Fruit fly (Drosophila melanogaster) whole organism, wandering third instar larva: Measurements from ENCODE around the gene IntS6.

Experiments used
- Abd-B ChIP-seq: fragments of >200 bp; optimal IDR thresholded peaks from 2 replicates; lab custom pipeline; 2017; ENCODE audit warnings: missing biosample characterization, missing genetic modification characterization
- CG32264 ChIP-seq: fragments of 200-800 bp; sonication (Bioruptor generic); optimal IDR thresholded peaks from 2 replicates; lab custom pipeline; 2016; ENCODE audit warnings: missing biosample characterization, missing genetic modification characterization
- CG9705 ChIP-seq: fragments of 200-800 bp; sonication (Bioruptor generic); optimal IDR thresholded peaks from 2 replicates; lab custom pipeline; 2018; ENCODE audit warnings: missing biosample characterization, mild to moderate bottlenecking, missing genetic modification characterization
- CrebA ChIP-seq: fragments of 200-800 bp; sonication (Bioruptor generic); optimal IDR thresholded peaks from 2 replicates; lab custom pipeline; 2016; ENCODE audit warnings: missing biosample characterization, mild to moderate bottlenecking, missing genetic modification characterization, borderline replicate concordance
- Dfd ChIP-seq: fragments of >200 bp; optimal IDR thresholded peaks from 2 replicates; lab custom pipeline; 2017; ENCODE audit warnings: missing biosample characterization, missing genetic modification characterization
- Dif ChIP-seq: fragments of 200-275, 200-300 bp; sonication (Bioruptor generic); optimal IDR thresholded peaks from 2 replicates; lab custom pipeline; 2018; ENCODE audit warnings: missing biosample characterization, missing genetic modification characterization; ENCODE audit not compliant: partially characterized antibody
- GATAd ChIP-seq: sonication (Bioruptor generic); optimal IDR thresholded peaks from 2 replicates; lab custom pipeline; 2016; ENCODE audit warnings: missing biosample characterization, missing genetic modification characterization
- HLH106 ChIP-seq: fragments of 200-800 bp; optimal IDR thresholded peaks from 3 replicates; lab custom pipeline; 2019; ENCODE audit warnings: missing biosample characterization, mild to moderate bottlenecking, missing genetic modification characterization, moderate library complexity
- Hnf4 ChIP-seq: fragments of 200-800 bp; sonication (Bioruptor generic); optimal IDR thresholded peaks from 2 replicates; lab custom pipeline; 2016; ENCODE audit warnings: missing biosample characterization, mild to moderate bottlenecking, missing genetic modification characterization
- Hr78 ChIP-seq: fragments of >200 bp; optimal IDR thresholded peaks from 2 replicates; lab custom pipeline; 2017; ENCODE audit warnings: missing biosample characterization, missing genetic modification characterization
- Hr83 ChIP-seq: fragments of 200-300 bp; sonication (Bioruptor generic); optimal IDR thresholded peaks from 2 replicates; lab custom pipeline; 2016; ENCODE audit warnings: missing biosample characterization, mild to moderate bottlenecking, missing genetic modification characterization, moderate library complexity; ENCODE audit not compliant: poor library complexity, severe bottlenecking
- Jra ChIP-seq: sonication (Bioruptor generic); optimal IDR thresholded peaks from 2 replicates; lab custom pipeline; 2016; ENCODE audit warnings: missing biosample characterization, missing genetic modification characterization
- Mio ChIP-seq: sonication (Bioruptor generic); optimal IDR thresholded peaks from 2 replicates; lab custom pipeline; 2016; ENCODE audit warnings: missing biosample characterization, missing genetic modification characterization
- Myc ChIP-seq: fragments of >200 bp; optimal IDR thresholded peaks from 2 replicates; lab custom pipeline; 2017
- N ChIP-seq: fragments of >200 bp; optimal IDR thresholded peaks from 2 replicates; lab custom pipeline; 2018; ENCODE audit warnings: missing biosample characterization, missing external identifiers, missing genetic modification characterization
- OdsH ChIP-seq: fragments of 200-800 bp; sonication (Bioruptor generic); optimal IDR thresholded peaks from 2 replicates; lab custom pipeline; 2016; ENCODE audit warnings: missing biosample characterization, mild to moderate bottlenecking, missing genetic modification characterization
- Rel ChIP-seq, 2 experiments: fragments of 200-800 bp; sonication (Bioruptor generic) in 1 of 2; optimal IDR thresholded peaks; 2 replicates in 1 of 2; 3 replicates in 1 of 2; lab custom pipeline; 2016 to 2019; ENCODE audit warnings: mild to moderate bottlenecking in 2 of 2, missing biosample characterization in 2 of 2, missing genetic modification characterization in 2 of 2, moderate library complexity in 1 of 2
- Sp1 ChIP-seq: fragments of 200-800 bp; sonication (Bioruptor generic); optimal IDR thresholded peaks from 3 replicates; lab custom pipeline; 2019; ENCODE audit warnings: missing biosample characterization, mild to moderate bottlenecking, missing genetic modification characterization, moderate library complexity
- Vsx2 ChIP-seq: fragments of 200-300, 225-300 bp; sonication (Bioruptor generic); optimal IDR thresholded peaks from 2 replicates; lab custom pipeline; 2018; ENCODE audit warnings: missing biosample characterization, missing genetic modification characterization; ENCODE audit not compliant: partially characterized antibody
- br ChIP-seq: fragments of 200-800 bp; sonication (Bioruptor generic); optimal IDR thresholded peaks from 2 replicates; lab custom pipeline; 2016; ENCODE audit warnings: missing biosample characterization, missing genetic modification characterization
- brk ChIP-seq: fragments of 200-800 bp; sonication (Bioruptor generic); optimal IDR thresholded peaks from 2 replicates; lab custom pipeline; 2016; ENCODE audit warnings: missing biosample characterization, mild to moderate bottlenecking, missing genetic modification characterization
- dmrt93B ChIP-seq: fragments of 200-800 bp; sonication (Bioruptor generic); optimal IDR thresholded peaks from 2 replicates; lab custom pipeline; 2018; ENCODE audit warnings: missing biosample characterization, mild to moderate bottlenecking, missing genetic modification characterization
- dsf ChIP-seq: sonication (Bioruptor generic); optimal IDR thresholded peaks from 2 replicates; lab custom pipeline; 2016; ENCODE audit warnings: missing biosample characterization, missing genetic modification characterization, borderline replicate concordance
- ey ChIP-seq: fragments of 200-800 bp; sonication (Bioruptor generic); optimal IDR thresholded peaks from 2 replicates; lab custom pipeline; 2016; ENCODE audit warnings: missing biosample characterization, missing genetic modification characterization
- foxo ChIP-seq, 2 experiments: fragments of 200-800 bp; sonication (Bioruptor generic); optimal IDR thresholded peaks; 2 replicates in 1 of 2; 3 replicates in 1 of 2; lab custom pipeline; 2016 to 2017; ENCODE audit warnings: missing biosample characterization in 2 of 2, missing genetic modification characterization in 2 of 2
- fru ChIP-seq: fragments of 200-800 bp; sonication (Bioruptor generic); optimal IDR thresholded peaks from 3 replicates; lab custom pipeline; 2016; ENCODE audit warnings: missing biosample characterization, mild to moderate bottlenecking, missing genetic modification characterization
- h ChIP-seq: fragments of 200-800 bp; sonication (Bioruptor generic); optimal IDR thresholded peaks from 3 replicates; lab custom pipeline; 2016; ENCODE audit warnings: missing biosample characterization, mild to moderate bottlenecking, missing genetic modification characterization
- jim ChIP-seq: fragments of 175-275, 200-325 bp; sonication (Bioruptor generic); optimal IDR thresholded peaks from 2 replicates; lab custom pipeline; 2016; ENCODE audit warnings: missing biosample characterization, mild to moderate bottlenecking, missing genetic modification characterization
- lola ChIP-seq: fragments of >200 bp; optimal IDR thresholded peaks from 2 replicates; lab custom pipeline; 2017; ENCODE audit warnings: missing biosample characterization, missing genetic modification characterization
- pan ChIP-seq: fragments of >200 bp; optimal IDR thresholded peaks from 2 replicates; lab custom pipeline; 2017
- psq ChIP-seq: fragments of 200-800 bp; sonication (Bioruptor generic); optimal IDR thresholded peaks from 3 replicates; lab custom pipeline; 2017; ENCODE audit warnings: missing biosample characterization, mild to moderate bottlenecking, missing genetic modification characterization, moderate library complexity
- rgr ChIP-seq: fragments of 200-800 bp; sonication (Bioruptor generic); optimal IDR thresholded peaks from 3 replicates; lab custom pipeline; 2016; ENCODE audit warnings: missing biosample characterization, mild to moderate bottlenecking, missing genetic modification characterization
- sage ChIP-seq: fragments of 200-800 bp; sonication (Bioruptor generic); optimal IDR thresholded peaks from 2 replicates; lab custom pipeline; 2016; ENCODE audit warnings: missing biosample characterization, mild to moderate bottlenecking, missing genetic modification characterization
- sv ChIP-seq: fragments of 200-800 bp; sonication (Bioruptor generic); optimal IDR thresholded peaks from 3 replicates; lab custom pipeline; 2016; ENCODE audit warnings: missing biosample characterization, missing genetic modification characterization
- usp ChIP-seq: fragments of >200 bp; optimal IDR thresholded peaks from 2 replicates; lab custom pipeline; 2017; ENCODE audit warnings: missing biosample characterization, missing genetic modification characterization
- woc ChIP-seq: sonication (Bioruptor generic); optimal IDR thresholded peaks from 2 replicates; lab custom pipeline; 2016; ENCODE audit warnings: missing biosample characterization, mild to moderate bottlenecking, missing genetic modification characterization

The IntS6 gene

dm6 chrX:5737157-5737556 is 9.9 kb downstream of the IntS6 start:
- no peak for TF ChIP-seq sv (GFP tag; lab: Kevin White, UChicago)
- no peak for TF ChIP-seq Sp1
- peak; percentile 4 for TF ChIP-seq ey
- no peak for TF ChIP-seq Hr78
- TF ChIP-seq usp (GFP tag; lab: Kevin White, UChicago): no peak
- TF ChIP-seq CG32264: no peak
- TF ChIP-seq dsf (GFP tag; lab: Kevin White, UChicago): no peak
- no peak for TF ChIP-seq Myc
- TF ChIP-seq Rel (GFP tag; optimal IDR thresholded peaks at IDR 0.05; lab: Kevin White, UChicago): no peak
- no peak for TF ChIP-seq Rel (tag; optimal IDR thresholded peaks at IDR 0.05; lab: Kevin White, UChicago)
- TF ChIP-seq Hnf4 (GFP tag; lab: Kevin White, UChicago): no peak
- no peak for TF ChIP-seq fru (GFP tag; lab: Kevin White, UChicago)
- no peak for TF ChIP-seq Dif (GFP tag; lab: Kevin White, UChicago)
- no peak for TF ChIP-seq pan
- TF ChIP-seq GATAd: no peak
- no peak for TF ChIP-seq CG9705 (GFP tag; lab: Kevin White, UChicago)
- TF ChIP-seq N: no peak
- no peak for TF ChIP-seq Abd-B
- TF ChIP-seq Jra (GFP tag; lab: Kevin White, UChicago): no peak
- TF ChIP-seq psq: no peak
- TF ChIP-seq jim (GFP tag; lab: Kevin White, UChicago): no peak
- TF ChIP-seq Hr83 (GFP tag; lab: Kevin White, UChicago): no peak
- TF ChIP-seq Mio (GFP tag; lab: Kevin White, UChicago): no peak
- TF ChIP-seq CrebA (GFP tag; lab: Kevin White, UChicago): no peak
- peak in 1 of 2 experiments; percentile 55 for TF ChIP-seq foxo (GFP tag; optimal IDR thresholded peaks at IDR 0.05; lab: Kevin White, UChicago)
- peak; percentile 10 for TF ChIP-seq dmrt93B (GFP tag; lab: Kevin White, UChicago)
- peak; percentile 14 for TF ChIP-seq br (GFP tag; lab: Kevin White, UChicago)
- TF ChIP-seq lola (GFP tag; lab: Kevin White, UChicago): no peak
- TF ChIP-seq rgr (GFP tag; lab: Kevin White, UChicago): peak; percentile 8
- TF ChIP-seq HLH106 (tag; lab: Kevin White, UChicago): peak; percentile 19
- no peak for TF ChIP-seq OdsH (GFP tag; lab: Kevin White, UChicago)

- peak; percentile 66 for TF ChIP-seq dmrt93B (GFP tag; lab: Kevin White, UChicago)
- no peak for TF ChIP-seq lola (GFP tag; lab: Kevin White, UChicago)
- TF ChIP-seq foxo (GFP tag; optimal IDR thresholded peaks at IDR 0.05; lab: Kevin White, UChicago): peak; percentile 54 to 94
- peak; percentile 91 for TF ChIP-seq h (GFP tag; lab: Kevin White, UChicago)
- no peak for TF ChIP-seq N
- TF ChIP-seq br (GFP tag; lab: Kevin White, UChicago): peak; percentile 88
- TF ChIP-seq dsf (GFP tag; lab: Kevin White, UChicago): peak; percentile 18
- no peak for TF ChIP-seq Rel (GFP tag; optimal IDR thresholded peaks at IDR 0.05; lab: Kevin White, UChicago)
- peak; percentile 16 for TF ChIP-seq Rel (tag; optimal IDR thresholded peaks at IDR 0.05; lab: Kevin White, UChicago)
- no peak for TF ChIP-seq pan
- peak; percentile 82 for TF ChIP-seq Vsx2 (GFP tag; lab: Kevin White, UChicago)
- peak; percentile 69 for TF ChIP-seq brk (GFP tag; lab: Kevin White, UChicago)
- peak; percentile 70 for TF ChIP-seq woc (GFP tag; lab: Kevin White, UChicago)
- peak; percentile 67 for TF ChIP-seq Jra (GFP tag; lab: Kevin White, UChicago)
- TF ChIP-seq usp (GFP tag; lab: Kevin White, UChicago): no peak
- peak; percentile 29 for TF ChIP-seq CG9705 (GFP tag; lab: Kevin White, UChicago)
- TF ChIP-seq OdsH (GFP tag; lab: Kevin White, UChicago): peak; percentile 85
- no peak for TF ChIP-seq Abd-B
- peak; percentile 48 for TF ChIP-seq CG32264
- TF ChIP-seq Hr83 (GFP tag; lab: Kevin White, UChicago): peak; percentile 52
- TF ChIP-seq Dfd (GFP tag; lab: Kevin White, UChicago): no peak
- TF ChIP-seq ey: peak; percentile 88
- TF ChIP-seq sv (GFP tag; lab: Kevin White, UChicago): peak; percentile 47
- TF ChIP-seq jim (GFP tag; lab: Kevin White, UChicago): no peak
- TF ChIP-seq HLH106 (tag; lab: Kevin White, UChicago): peak; percentile 86
- peak; percentile 91 for TF ChIP-seq fru (GFP tag; lab: Kevin White, UChicago)
- TF ChIP-seq rgr (GFP tag; lab: Kevin White, UChicago): peak; percentile 93
- TF ChIP-seq psq: peak; percentile 88
- peak; percentile 89 for TF ChIP-seq Hnf4 (GFP tag; lab: Kevin White, UChicago)
- TF ChIP-seq sage (GFP tag; lab: Kevin White, UChicago): peak; percentile 43
- TF ChIP-seq Sp1: peak; percentile 85
- TF ChIP-seq, all 38 proteins: peak for 23
Measured at dm6 chrX:5735268-5735941, 11.6 kb downstream of the IntS6 start.
